Worm (Caenorhabditis elegans): Measurements from ENCODE around the gene Y57G11C.30.

The Y57G11C.30 gene

ce11 chrIV:14985859-14986258 lies 47.2 kb downstream of the Y57G11C.30 start:
- no peak for TF ChIP-seq elt-1 (tag; optimal IDR thresholded peaks at IDR 0.05)
- TF ChIP-seq crh-2 (tag; optimal IDR thresholded peaks at IDR 0.05): no peak
- no peak for TF ChIP-seq peb-1 (tag; optimal IDR thresholded peaks at IDR 0.05)
- TF ChIP-seq alr-1 (tag; optimal IDR thresholded peaks at IDR 0.05): no peak
- TF ChIP-seq R02D3.7 (tag; optimal IDR thresholded peaks at IDR 0.05): no peak

- no peak for TF ChIP-seq sma-3 (GFP tag; optimal IDR thresholded peaks at IDR 0.05)
- no peak for TF ChIP-seq C34F6.9 (tag; optimal IDR thresholded peaks at IDR 0.05)
- TF ChIP-seq mbf-1 (tag; optimal IDR thresholded peaks at IDR 0.05): no peak
- TF ChIP-seq lin-13 (GFP tag; optimal IDR thresholded peaks at IDR 0.05): no peak
- TF ChIP-seq mab-5 (tag; optimal IDR thresholded peaks at IDR 0.05): no peak
- TF ChIP-seq elt-1 (tag; optimal IDR thresholded peaks at IDR 0.05): no peak
- no peak for TF ChIP-seq ZK546.5 (tag; optimal IDR thresholded peaks at IDR 0.05)
- no peak for TF ChIP-seq ztf-4 (tag; optimal IDR thresholded peaks at IDR 0.05)
- TF ChIP-seq unc-62 (GFP tag; optimal IDR thresholded peaks at IDR 0.05): no peak
- TF ChIP-seq alr-1 (tag; optimal IDR thresholded peaks at IDR 0.05): no peak
- no peak for TF ChIP-seq lin-39 (tag; optimal IDR thresholded peaks at IDR 0.05)
These were observed 48.0 kb downstream of the Y57G11C.30 start, which contains the start of gene dpy-4 for ce11 chrIV:14986684-14987083. Gene dpy-4 (minus strand): TSS chrIV:14986784.

All from whole organism, L2 larva.